Fruit fly (Drosophila melanogaster): Measurements from ENCODE around the gene Obp22a.

DNA sequence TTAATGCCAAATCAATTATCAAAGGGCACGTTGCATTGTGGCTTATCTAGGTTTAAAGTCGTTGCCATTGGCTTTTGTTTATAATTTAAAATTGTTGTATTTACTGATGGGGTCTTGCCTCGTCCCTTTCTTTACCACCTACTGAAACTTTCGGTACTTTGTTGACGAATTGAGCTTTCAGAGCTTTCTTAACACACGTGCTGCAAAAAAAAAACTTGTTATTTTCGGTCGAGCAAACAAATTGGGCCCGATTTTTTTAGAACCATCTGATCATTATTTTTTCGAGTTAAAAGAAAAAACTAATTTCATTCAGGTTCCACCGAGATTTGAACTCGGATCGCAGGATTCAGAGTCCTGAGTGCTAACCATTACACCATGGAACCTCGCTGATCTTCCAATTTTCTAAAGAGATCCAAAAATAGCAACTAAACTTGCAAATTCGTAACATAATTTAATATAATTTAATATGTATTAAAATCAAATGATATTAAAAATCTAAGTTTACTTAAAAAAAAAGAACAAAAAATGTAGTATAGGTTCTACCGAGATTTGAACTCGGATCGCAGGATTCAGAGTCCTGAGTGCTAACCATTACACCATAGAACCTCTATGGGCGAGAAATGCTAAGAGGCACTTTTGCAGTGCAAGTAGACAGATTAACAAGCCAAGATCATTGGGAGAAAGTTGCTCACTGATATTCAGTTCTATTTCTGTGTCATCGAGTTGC is 18.5 kb upstream of the Obp22a start:
- TF ChIP-seq CG4360 (GFP tag; IDR thresholded peaks at IDR 0.05): no peak
- peak; percentile 16 for TF ChIP-seq CG2678 (tag; optimal IDR thresholded peaks at IDR 0.05)

All from whole organism, embryonic.